6 fruit fly cellular contexts compared by ENCODE assay signal in genomic region chr3R:19460409-19461217, dm6.
TF ChIP-seq lines count a peak whose summit lies in the region.

Dys (plus strand) TSS chr3R:19461085.

- TF ChIP-seq CTCF in whole organism, embryonic (GFP tag; optimal IDR thresholded peaks at IDR 0.05; lab: Kevin White, UChicago) = no peak

TF ChIP-seq in whole organism, 6 proteins besides CTCF, POLR2A, EP300 and RAD21:
- TF ChIP-seq pan (optimal IDR thresholded peaks at IDR 0.05; lab: Kevin White, UChicago) = peak; percentile 5
- no peak for TF ChIP-seq psq (optimal IDR thresholded peaks at IDR 0.05; lab: Kevin White, UChicago)

TF ChIP-seq in whole organism, adult, 20 proteins besides CTCF, POLR2A, EP300 and RAD21 (continues in another document):
- TF ChIP-seq CG33017 (tag; optimal IDR thresholded peaks at IDR 0.05; lab: Kevin White, UChicago) (peak; percentile 97), tj (GFP tag; optimal IDR thresholded peaks at IDR 0.05; lab: Kevin White, UChicago) (peak; percentile 41), CG1620 (GFP tag; optimal IDR thresholded peaks at IDR 0.05; lab: Kevin White, UChicago) (no peak), Crg-1 (GFP tag; optimal IDR thresholded peaks at IDR 0.05; lab: Kevin White, UChicago) (peak; percentile 71), kay (GFP tag; lab: Kevin White, UChicago; ENCODE audit: borderline replicate concordance) (peak; percentile 70), CG7045 (GFP tag; optimal IDR thresholded peaks at IDR 0.05; lab: Kevin White, UChicago) (peak; percentile 83), toe (GFP tag; optimal IDR thresholded peaks at IDR 0.05; lab: Kevin White, UChicago) (peak; percentile 29), ovo (GFP tag; optimal IDR thresholded peaks at IDR 0.05; lab: Kevin White, UChicago) (no peak), bab1 (GFP tag; optimal IDR thresholded peaks at IDR 0.05; lab: Kevin White, UChicago) (peak; percentile 2), CG11617 (GFP tag; optimal IDR thresholded peaks at IDR 0.05; lab: Kevin White, UChicago) (peak; percentile 91), Hr96 (GFP tag; optimal IDR thresholded peaks at IDR 0.05; lab: Kevin White, UChicago) (peak; percentile 68), Clk (GFP tag; optimal IDR thresholded peaks at IDR 0.05; lab: Kevin White, UChicago) (peak; percentile 80), pad (GFP tag; optimal IDR thresholded peaks at IDR 0.05; lab: Kevin White, UChicago) (peak; percentile 79), Mnt (GFP tag; optimal IDR thresholded peaks at IDR 0.05; lab: Kevin White, UChicago) (peak; percentile 62), cic (GFP tag; optimal IDR thresholded peaks at IDR 0.05; lab: Kevin White, UChicago) (peak; percentile 97), CG12768 (GFP tag; optimal IDR thresholded peaks at IDR 0.05; lab: Kevin White, UChicago) (peak; percentile 94), cnc (optimal IDR thresholded peaks at IDR 0.05; lab: Kevin White, UChicago) (no peak), CG14711 (tag; optimal IDR thresholded peaks at IDR 0.05; lab: Kevin White, UChicago) (peak; percentile 91)

TF ChIP-seq in whole organism, embryonic, 481 proteins besides CTCF, POLR2A, EP300 and RAD21 (continues in another document):
- TF ChIP-seq run (tag; optimal IDR thresholded peaks at IDR 0.05; lab: Kevin White, UChicago) (peak; percentile 70), CG33557 (GFP tag; optimal IDR thresholded peaks at IDR 0.05; lab: Kevin White, UChicago) (peak; percentile 72), chif (GFP tag; optimal IDR thresholded peaks at IDR 0.05; lab: Kevin White, UChicago) (peak; percentile 76 to 82), CG3995 (GFP tag; optimal IDR thresholded peaks at IDR 0.05; lab: Kevin White, UChicago) (peak; percentile 56), D19A (tag; optimal IDR thresholded peaks at IDR 0.05; lab: Kevin White, UChicago) (peak; percentile 88), pho (GFP tag; optimal IDR thresholded peaks at IDR 0.05; lab: Kevin White, UChicago) (peak; percentile 87), Fer1 (GFP tag; optimal IDR thresholded peaks at IDR 0.05; lab: Kevin White, UChicago) (peak; percentile 87), Deaf1 (tag; optimal IDR thresholded peaks at IDR 0.05; lab: Kevin White, UChicago) (peak; percentile 71), Sry-β (GFP tag; optimal IDR thresholded peaks at IDR 0.05; lab: Kevin White, UChicago) (no peak), CG11723 (GFP tag; optimal IDR thresholded peaks at IDR 0.05; lab: Kevin White, UChicago) (peak; percentile 64), CG5245 (GFP tag; optimal IDR thresholded peaks at IDR 0.05; lab: Kevin White, UChicago) (peak; percentile 63), CG18619 (GFP tag; optimal IDR thresholded peaks at IDR 0.05; lab: Kevin White, UChicago) (peak; percentile 79), dm (GFP tag; optimal IDR thresholded peaks at IDR 0.05; lab: Kevin White, UChicago) (peak; percentile 64), CG10431 (GFP tag; optimal IDR thresholded peaks at IDR 0.05; lab: Kevin White, UChicago) (no peak), Mrtf (GFP tag; IDR thresholded peaks at IDR 0.05; lab: Robert Waterston, UW) (peak; percentile 71; the same call in 1 of the 3 replicates), Kr (GFP tag; optimal IDR thresholded peaks at IDR 0.05; lab: Kevin White, UChicago) (no peak), gt (GFP tag; IDR thresholded peaks at IDR 0.05; lab: Robert Waterston, UW) (0 out of 2 replicates have a peak, but pooled peaks have one; percentile 40), salm (tag; optimal IDR thresholded peaks at IDR 0.05; lab: Kevin White, UChicago) (peak; percentile 65)

TF ChIP-seq in whole organism, prepupa, 60 proteins besides CTCF, POLR2A, EP300 and RAD21 (continues in another document):
- peak; percentile 44 for TF ChIP-seq topi (GFP tag; optimal IDR thresholded peaks at IDR 0.05; lab: Kevin White, UChicago)
- no peak for TF ChIP-seq CG3032 (tag; optimal IDR thresholded peaks at IDR 0.05; lab: Kevin White, UChicago)
- TF ChIP-seq Sox102F (GFP tag; optimal IDR thresholded peaks at IDR 0.05; lab: Kevin White, UChicago) = peak; percentile 3
- TF ChIP-seq Eip93F (GFP tag; optimal IDR thresholded peaks at IDR 0.05; lab: Kevin White, UChicago) = no peak
- 0 out of 3 replicates have a peak, but pooled peaks have one; percentile 48 for TF ChIP-seq CG8119 (GFP tag; IDR thresholded peaks at IDR 0.05; lab: Robert Waterston, UW)
- TF ChIP-seq svp (GFP tag; lab: Kevin White, UChicago) = peak; percentile 78
- peak; percentile 38 for TF ChIP-seq Sox14 (GFP tag; optimal IDR thresholded peaks at IDR 0.05; lab: Kevin White, UChicago)
- no peak for TF ChIP-seq Lpt (GFP tag; optimal IDR thresholded peaks at IDR 0.05; lab: Kevin White, UChicago)
- TF ChIP-seq Hr38 (GFP tag; optimal IDR thresholded peaks at IDR 0.05; lab: Kevin White, UChicago) = no peak
- peak; percentile 79 for TF ChIP-seq Eip78C (GFP tag; lab: Kevin White, UChicago)
- peak; percentile 46 for TF ChIP-seq Eip75B (GFP tag; optimal IDR thresholded peaks at IDR 0.05; lab: Kevin White, UChicago)
- TF ChIP-seq CG10631 (GFP tag; optimal IDR thresholded peaks at IDR 0.05; lab: Kevin White, UChicago) = peak; percentile 1
- TF ChIP-seq CG11294 (GFP tag; IDR thresholded peaks at IDR 0.05; lab: Robert Waterston, UW) = peak; percentile 39; the same call in 1 of the 2 replicates
- TF ChIP-seq CG4318 (GFP tag; optimal IDR thresholded peaks at IDR 0.05; lab: Kevin White, UChicago) = peak; percentile 7
- TF ChIP-seq Sox15 (GFP tag; optimal IDR thresholded peaks at IDR 0.05; lab: Kevin White, UChicago) = peak; percentile 19
- no peak for TF ChIP-seq CG3919 (GFP tag; optimal IDR thresholded peaks at IDR 0.05; lab: Kevin White, UChicago)
- peak; percentile 21 for TF ChIP-seq CG6792 (GFP tag; optimal IDR thresholded peaks at IDR 0.05; lab: Kevin White, UChicago)
- peak; percentile 45 for TF ChIP-seq OdsH (GFP tag; optimal IDR thresholded peaks at IDR 0.05; lab: Kevin White, UChicago)
- peak; percentile 17 for TF ChIP-seq CG16779 (tag; optimal IDR thresholded peaks at IDR 0.05; lab: Kevin White, UChicago)

TF ChIP-seq in whole organism, pupa, 21 proteins besides CTCF, POLR2A, EP300 and RAD21:
- no peak; the same call in 1 of the 2 replicates for TF ChIP-seq CG32121 (GFP tag; IDR thresholded peaks at IDR 0.05; lab: Robert Waterston, UW)
- TF ChIP-seq CG8159 (tag; optimal IDR thresholded peaks at IDR 0.05; lab: Kevin White, UChicago) = peak; percentile 27
- no peak for TF ChIP-seq CG9948 (tag; optimal IDR thresholded peaks at IDR 0.05; lab: Kevin White, UChicago)
- TF ChIP-seq CG34367 (tag; optimal IDR thresholded peaks at IDR 0.05; lab: Kevin White, UChicago) = no peak
- TF ChIP-seq fd96Ca (GFP tag; IDR thresholded peaks at IDR 0.05; lab: Robert Waterston, UW) = no peak
- peak; percentile 13 for TF ChIP-seq CG14655 (GFP tag; optimal IDR thresholded peaks at IDR 0.05; lab: Kevin White, UChicago)
- TF ChIP-seq Pif1B (GFP tag; optimal IDR thresholded peaks at IDR 0.05; lab: Kevin White, UChicago) = no peak
- TF ChIP-seq CG8301 (tag; optimal IDR thresholded peaks at IDR 0.05; lab: Kevin White, UChicago) = peak; percentile 38
- TF ChIP-seq gl (tag; optimal IDR thresholded peaks at IDR 0.05; lab: Kevin White, UChicago) = no peak
- TF ChIP-seq rn (GFP tag; IDR thresholded peaks at IDR 0.05; lab: Robert Waterston, UW) = no peak
- no peak for TF ChIP-seq CG15710 (tag; optimal IDR thresholded peaks at IDR 0.05; lab: Kevin White, UChicago)
- peak; percentile 52; the same call in 1 of the 3 replicates for TF ChIP-seq CG4496 (GFP tag; IDR thresholded peaks at IDR 0.05; lab: Robert Waterston, UW)
- TF ChIP-seq D1 (tag; optimal IDR thresholded peaks at IDR 0.05; lab: Kevin White, UChicago) = no peak
- TF ChIP-seq EcR (GFP tag; optimal IDR thresholded peaks at IDR 0.05; lab: Kevin White, UChicago) = no peak
- no peak for TF ChIP-seq Ets98B (GFP tag; IDR thresholded peaks at IDR 0.05; lab: Robert Waterston, UW)
- no peak for TF ChIP-seq CG10348 (GFP tag; IDR thresholded peaks at IDR 0.05; lab: Robert Waterston, UW)
- TF ChIP-seq Snoo (tag; optimal IDR thresholded peaks at IDR 0.05; lab: Kevin White, UChicago) = no peak
- peak; percentile 32 for TF ChIP-seq Pif1A (GFP tag; optimal IDR thresholded peaks at IDR 0.05; lab: Kevin White, UChicago)
- TF ChIP-seq CG12605 (GFP tag; IDR thresholded peaks at IDR 0.05; lab: Robert Waterston, UW) = no peak
- no peak for TF ChIP-seq CG13204 (GFP tag; optimal IDR thresholded peaks at IDR 0.05; lab: Kevin White, UChicago)
- TF ChIP-seq CG17806 (tag; optimal IDR thresholded peaks at IDR 0.05; lab: Kevin White, UChicago) = no peak
TF ChIP-seq in whole organism, pupa: peak in this region for 5.

TF ChIP-seq in whole organism, wandering third instar larva, 38 proteins besides CTCF, POLR2A, EP300 and RAD21 (continues in another document):
- TF ChIP-seq CrebA (GFP tag; optimal IDR thresholded peaks at IDR 0.05; lab: Kevin White, UChicago; ENCODE audit: borderline replicate concordance) (peak; percentile 42), Vsx2 (GFP tag; optimal IDR thresholded peaks at IDR 0.05; lab: Kevin White, UChicago; ENCODE audit: partially characterized antibody) (peak; percentile 40), tai (GFP tag; optimal IDR thresholded peaks at IDR 0.05; lab: Kevin White, UChicago) (peak; percentile 63), fru (GFP tag; optimal IDR thresholded peaks at IDR 0.05; lab: Kevin White, UChicago) (peak; percentile 94), Myc (optimal IDR thresholded peaks at IDR 0.05; lab: Kevin White, UChicago) (no peak), Sp1 (GFP tag; optimal IDR thresholded peaks at IDR 0.05; lab: Kevin White, UChicago) (peak; percentile 79), dsf (GFP tag; optimal IDR thresholded peaks at IDR 0.05; lab: Kevin White, UChicago; ENCODE audit: borderline replicate concordance) (peak; percentile 23), jim (GFP tag; optimal IDR thresholded peaks at IDR 0.05; lab: Kevin White, UChicago) (no peak), CG9705 (GFP tag; optimal IDR thresholded peaks at IDR 0.05; lab: Kevin White, UChicago) (no peak), br (GFP tag; optimal IDR thresholded peaks at IDR 0.05; lab: Kevin White, UChicago) (peak; percentile 86), N (GFP tag; optimal IDR thresholded peaks at IDR 0.05; lab: Kevin White, UChicago) (no peak), h (GFP tag; optimal IDR thresholded peaks at IDR 0.05; lab: Kevin White, UChicago) (peak; percentile 95), Mio (GFP tag; optimal IDR thresholded peaks at IDR 0.05; lab: Kevin White, UChicago) (peak; percentile 36), psq (GFP tag; optimal IDR thresholded peaks at IDR 0.05; lab: Kevin White, UChicago) (peak; percentile 85), sage (GFP tag; optimal IDR thresholded peaks at IDR 0.05; lab: Kevin White, UChicago) (peak; percentile 46), GATAd (GFP tag; optimal IDR thresholded peaks at IDR 0.05; lab: Kevin White, UChicago) (peak; percentile 16), HLH106 (tag; optimal IDR thresholded peaks at IDR 0.05; lab: Kevin White, UChicago) (peak; percentile 84), sv (GFP tag; optimal IDR thresholded peaks at IDR 0.05; lab: Kevin White, UChicago) (peak; percentile 84), Rel (GFP tag; optimal IDR thresholded peaks at IDR 0.05; lab: Kevin White, UChicago) (no peak), Rel (tag; optimal IDR thresholded peaks at IDR 0.05; lab: Kevin White, UChicago) (peak; percentile 23), rgr (GFP tag; optimal IDR thresholded peaks at IDR 0.05; lab: Kevin White, UChicago) (peak; percentile 93), lola (GFP tag; optimal IDR thresholded peaks at IDR 0.05; lab: Kevin White, UChicago) (no peak)
